Fruit fly (Drosophila melanogaster) whole organism, embryonic: Measurements from ENCODE around the gene Syx5.

Source experiments
- Ada2b ChIP-seq: fragments of 200-800 bp; sonication (Bioruptor generic); IDR thresholded peaks from 2 replicates; pipeline ENCODE4 v1.3.6; 2022; ENCODE audit warnings: missing biosample characterization, missing genetic modification characterization
- CG12155 ChIP-seq: fragments of 200-800 bp; sonication (Bioruptor generic); optimal IDR thresholded peaks from 3 replicates; lab custom pipeline; 2016; ENCODE audit warnings: missing biosample characterization, missing genetic modification characterization
- CG12391 ChIP-seq: fragments of 200-800 bp; sonication (Bioruptor generic); optimal IDR thresholded peaks from 3 replicates; lab custom pipeline; 2018; ENCODE audit warnings: missing biosample characterization, mild to moderate bottlenecking, missing genetic modification characterization, moderate library complexity
- CG14965 ChIP-seq: fragments of 200-800 bp; sonication (Bioruptor generic); optimal IDR thresholded peaks from 2 replicates; lab custom pipeline; 2016; ENCODE audit warnings: missing biosample characterization, missing genetic modification characterization, borderline replicate concordance
- CG15073 ChIP-seq: fragments of 200-800 bp; sonication (Bioruptor generic); optimal IDR thresholded peaks from 2 replicates; lab custom pipeline; 2016; ENCODE audit warnings: missing biosample characterization, missing genetic modification characterization
- CG1529 ChIP-seq: fragments of 200-800 bp; sonication (Bioruptor generic); optimal IDR thresholded peaks from 3 replicates; lab custom pipeline; 2018; ENCODE audit warnings: missing biosample characterization, missing genetic modification characterization
- CG15479 ChIP-seq: fragments of 200-800 bp; sonication (Bioruptor generic); optimal IDR thresholded peaks from 3 replicates; lab custom pipeline; 2019; ENCODE audit warnings: missing biosample characterization, mild to moderate bottlenecking, missing genetic modification characterization, moderate library complexity
- CG15696 ChIP-seq: fragments of 200-800 bp; sonication (Bioruptor generic); optimal IDR thresholded peaks from 2 replicates; lab custom pipeline; 2019; ENCODE audit warnings: missing biosample characterization, mild to moderate bottlenecking, missing genetic modification characterization, moderate library complexity
- CG16779 ChIP-seq: fragments of 200-800 bp; sonication (Bioruptor generic); IDR thresholded peaks from 2 replicates; pipeline ENCODE4 v1.3.6; 2022; ENCODE audit warnings: missing biosample characterization, missing genetic modification characterization
- CG18011 ChIP-seq: fragments of 200-800 bp; sonication (Bioruptor generic); optimal IDR thresholded peaks from 2 replicates; lab custom pipeline; 2017; ENCODE audit warnings: missing biosample characterization, missing genetic modification characterization, mild to moderate bottlenecking, moderate library complexity, missing genotype
- CG1832 ChIP-seq: fragments of 200-800 bp; sonication (Bioruptor generic); optimal IDR thresholded peaks from 2 replicates; lab custom pipeline; 2017; ENCODE audit warnings: missing biosample characterization, mild to moderate bottlenecking, missing genetic modification characterization, inconsistent platforms
- CG2199 ChIP-seq: fragments of 200-800 bp; sonication (Bioruptor generic); IDR thresholded peaks from 3 replicates; pipeline ENCODE4 v1.3.6; 2022; ENCODE audit warnings: missing biosample characterization, missing genetic modification characterization
- CG3065 ChIP-seq: fragments of 200-800 bp; sonication (Bioruptor generic); optimal IDR thresholded peaks from 2 replicates; lab custom pipeline; 2016; ENCODE audit warnings: missing biosample characterization, missing genetic modification characterization
- CG33213 ChIP-seq: fragments of 200-800 bp; sonication (Bioruptor generic); optimal IDR thresholded peaks from 3 replicates; lab custom pipeline; 2016; ENCODE audit warnings: missing biosample characterization, missing genetic modification characterization
- CG5953 ChIP-seq: fragments of 200-800 bp; sonication (Bioruptor generic); IDR thresholded peaks from 2 replicates; pipeline ENCODE4 v1.3.6; 2022; ENCODE audit warnings: missing biosample characterization, missing genetic modification characterization
- CG6175 ChIP-seq: fragments of 200-800 bp; sonication (Bioruptor generic); IDR thresholded peaks from 3 replicates; pipeline ENCODE4 v1.3.6; 2022; ENCODE audit warnings: missing biosample characterization, missing genetic modification characterization
- CG6654 ChIP-seq: fragments of 200-800 bp; sonication (Bioruptor generic); optimal IDR thresholded peaks from 2 replicates; lab custom pipeline; 2017; ENCODE audit warnings: missing biosample characterization, mild to moderate bottlenecking, missing genetic modification characterization
- CG6813 ChIP-seq: fragments of 200-800 bp; sonication (Bioruptor generic); optimal IDR thresholded peaks from 2 replicates; lab custom pipeline; 2017; ENCODE audit warnings: missing biosample characterization, missing genetic modification characterization, mild to moderate bottlenecking, moderate library complexity, missing genetic modification reagents
- CG8924 ChIP-seq: fragments of 200-800 bp; optimal IDR thresholded peaks from 3 replicates; lab custom pipeline; 2019; ENCODE audit warnings: missing biosample characterization, mild to moderate bottlenecking, missing genetic modification characterization, moderate library complexity
- CG9797 ChIP-seq: fragments of 200-800 bp; sonication (Bioruptor generic); optimal IDR thresholded peaks from 3 replicates; lab custom pipeline; 2018; ENCODE audit warnings: missing biosample characterization, mild to moderate bottlenecking, missing genetic modification characterization
- CTCF ChIP-seq: fragments of 200-800 bp; sonication (Bioruptor generic); optimal IDR thresholded peaks from 2 replicates; lab custom pipeline; 2017; ENCODE audit warnings: missing biosample characterization, mild to moderate bottlenecking, missing genetic modification characterization, moderate library complexity
- D ChIP-seq, 2 experiments: fragments of 200-800 bp in 1 of 2; fragments of >200 bp in 1 of 2; sonication (Bioruptor generic) in 1 of 2; optimal IDR thresholded peaks; 2 replicates in 1 of 2; 3 replicates in 1 of 2; lab custom pipeline; 2017; ENCODE audit warnings: mild to moderate bottlenecking in 1 of 2, missing biosample characterization in 1 of 2, missing genetic modification characterization in 1 of 2, missing genetic modification reagents in 1 of 2
- Deaf1 ChIP-seq: fragments of 200-800 bp; optimal IDR thresholded peaks from 3 replicates; lab custom pipeline; 2019; ENCODE audit warnings: missing biosample characterization, mild to moderate bottlenecking, missing genetic modification characterization, moderate library complexity
- Hr51 ChIP-seq, 2 experiments: fragments of 200-800 bp; sonication (Bioruptor generic); optimal IDR thresholded peaks; 2 replicates in 1 of 2; 3 replicates in 1 of 2; lab custom pipeline; 2016 to 2018; ENCODE audit warnings: missing biosample characterization in 2 of 2, missing genetic modification characterization in 2 of 2, mild to moderate bottlenecking in 1 of 2, moderate library complexity in 1 of 2
- Lim3 ChIP-seq: fragments of 200-800 bp; sonication (Bioruptor generic); IDR thresholded peaks from 2 replicates; pipeline ENCODE4 v1.3.6; 2022; ENCODE audit warnings: missing biosample characterization, missing genetic modification characterization
- MBD-R2 ChIP-seq: fragments of 200-800 bp; sonication (Bioruptor generic); IDR thresholded peaks from 2 replicates; pipeline ENCODE4 v1.3.6; 2022; ENCODE audit warnings: missing biosample characterization, missing genetic modification characterization
- bbx ChIP-seq: fragments of 200-800 bp; sonication (Bioruptor generic); IDR thresholded peaks from 2 replicates; pipeline ENCODE4 v1.3.6; 2022; ENCODE audit warnings: missing biosample characterization, missing genetic modification characterization; ENCODE audit not compliant: partially characterized antibody
- bowl ChIP-seq: fragments of 200-800 bp; sonication (Bioruptor generic); IDR thresholded peaks from 2 replicates; pipeline ENCODE4 v1.3.6; 2022; ENCODE audit warnings: missing biosample characterization, missing genetic modification characterization
- bsh ChIP-seq, 2 experiments: fragments of 200-800 bp; sonication (Bioruptor generic); optimal IDR thresholded peaks; 2 replicates each; lab custom pipeline; 2017 to 2018; ENCODE audit warnings: mild to moderate bottlenecking in 2 of 2, missing biosample characterization in 2 of 2, missing genetic modification characterization in 2 of 2, moderate library complexity in 1 of 2
- crol ChIP-seq: fragments of 200-800 bp; sonication (Bioruptor generic); IDR thresholded peaks from 2 replicates; pipeline ENCODE4 v1.3.6; 2022; ENCODE audit warnings: missing biosample characterization, missing genetic modification characterization
- ewg ChIP-seq: fragments of 200-800 bp; sonication (Bioruptor generic); optimal IDR thresholded peaks from 3 replicates; lab custom pipeline; 2017; ENCODE audit warnings: mild to moderate bottlenecking, missing biosample characterization, missing genetic modification reagents, missing genetic modification characterization
- gsb-n ChIP-seq: fragments of 200-800 bp; sonication (Bioruptor generic); optimal IDR thresholded peaks from 3 replicates; lab custom pipeline; 2018; ENCODE audit warnings: missing biosample characterization, mild to moderate bottlenecking, missing genetic modification characterization
- hb ChIP-seq: fragments of 200-800 bp; sonication (Bioruptor generic); IDR thresholded peaks from 3 replicates; pipeline ENCODE4 v1.3.6; 2022; ENCODE audit warnings: missing biosample characterization, missing genetic modification characterization; ENCODE audit not compliant: partially characterized antibody
- ind ChIP-seq: fragments of 200-800 bp; sonication (Bioruptor generic); optimal IDR thresholded peaks from 3 replicates; lab custom pipeline; 2016; ENCODE audit warnings: missing biosample characterization, missing genetic modification characterization
- kah ChIP-seq: fragments of 200-800 bp; sonication (Bioruptor generic); optimal IDR thresholded peaks from 2 replicates; lab custom pipeline; 2018; ENCODE audit warnings: missing biosample characterization, mild to moderate bottlenecking, missing genetic modification characterization
- knrl ChIP-seq: fragments of 200-800 bp; sonication (Bioruptor generic); IDR thresholded peaks from 3 replicates; pipeline ENCODE4 v1.3.6; 2022; ENCODE audit warnings: missing biosample characterization, missing genetic modification characterization; ENCODE audit not compliant: partially characterized antibody
- nerfin-1 ChIP-seq: fragments of 200-800 bp; sonication (Bioruptor generic); optimal IDR thresholded peaks from 3 replicates; lab custom pipeline; 2019; ENCODE audit warnings: missing biosample characterization, mild to moderate bottlenecking, missing genetic modification characterization, moderate library complexity
- otp ChIP-seq: fragments of 200-800 bp; sonication (Bioruptor generic); IDR thresholded peaks from 3 replicates; pipeline ENCODE4, ENCODE4 v1.3.6; 2022; ENCODE audit warnings: missing biosample characterization, missing genetic modification characterization
- pum ChIP-seq: fragments of 200-800 bp; sonication (Bioruptor generic); optimal IDR thresholded peaks from 2 replicates; lab custom pipeline; 2016; ENCODE audit warnings: missing biosample characterization, missing genetic modification characterization
- stwl ChIP-seq: fragments of 200-800 bp; sonication (Bioruptor generic); optimal IDR thresholded peaks from 3 replicates; lab custom pipeline; 2018; ENCODE audit warnings: missing biosample characterization, mild to moderate bottlenecking, missing genetic modification characterization, moderate library complexity
- sug ChIP-seq: fragments of 200-800 bp; optimal IDR thresholded peaks from 2 replicates; lab custom pipeline; 2019; ENCODE audit warnings: missing biosample characterization, mild to moderate bottlenecking, missing genetic modification characterization, moderate library complexity
- vfl ChIP-seq: fragments of 200-800 bp; sonication (Bioruptor generic); optimal IDR thresholded peaks from 2 replicates; lab custom pipeline; 2016; ENCODE audit warnings: missing biosample characterization, missing genetic modification characterization
- vnd ChIP-seq: fragments of 200-800 bp; sonication (Bioruptor generic); IDR thresholded peaks from 3 replicates; pipeline ENCODE4 v1.3.6; 2022; ENCODE audit warnings: missing biosample characterization, missing genetic modification characterization; ENCODE audit not compliant: partially characterized antibody
- z ChIP-seq: fragments of 200-800 bp; sonication (Bioruptor generic); IDR thresholded peaks from 3 replicates; pipeline ENCODE4 v1.3.6; 2022; ENCODE audit warnings: missing biosample characterization, missing genetic modification characterization
- zfh1 ChIP-seq: fragments of 200-800 bp; sonication (Bioruptor generic); IDR thresholded peaks from 3 replicates; pipeline ENCODE4 v1.3.6; 2022; ENCODE audit warnings: missing biosample characterization, missing genetic modification characterization

Gene Syx5

dm6 chr2L:16261576-16262217 lies 45.4 kb upstream of the Syx5 start, which contains the start of the genes twe and CG4935 (continued):
- peak; percentile 19 for TF ChIP-seq CG9797 (GFP tag; lab: Kevin White, UChicago)
- no peak for TF ChIP-seq ind (GFP tag; lab: Kevin White, UChicago)
- peak; percentile 27 for TF ChIP-seq CG8924 (tag; lab: Kevin White, UChicago)
- no peak for TF ChIP-seq Lim3
- no peak for TF ChIP-seq gsb-n
- no peak for TF ChIP-seq vnd
- TF ChIP-seq CTCF (GFP tag; lab: Kevin White, UChicago) = peak; percentile 37
- no peak for TF ChIP-seq kah
- TF ChIP-seq bowl = no peak
- TF ChIP-seq CG12155 = no peak
- TF ChIP-seq pum (GFP tag; lab: Kevin White, UChicago) = no peak
- no peak for TF ChIP-seq CG3065 (GFP tag; lab: Kevin White, UChicago)
- TF ChIP-seq vfl = no peak
- TF ChIP-seq z (GFP tag; lab: Robert Waterston, UW) = no peak
- TF ChIP-seq CG6813 (GFP tag; lab: Kevin White, UChicago) = no peak
- TF ChIP-seq bbx (GFP tag; lab: Robert Waterston, UW) = no peak
- peak; percentile 18 for TF ChIP-seq CG12391 (tag; lab: Kevin White, UChicago)
- TF ChIP-seq Ada2b (GFP tag; lab: Robert Waterston, UW) = no peak
- TF ChIP-seq Deaf1 (tag; lab: Kevin White, UChicago) = no peak
- no peak for TF ChIP-seq nerfin-1
- no peak for TF ChIP-seq CG33213 (GFP tag; lab: Kevin White, UChicago)
- TF ChIP-seq CG6654 = no peak
- TF ChIP-seq hb (GFP tag; lab: Robert Waterston, UW) = no peak
- no peak for TF ChIP-seq CG15696 (tag; lab: Kevin White, UChicago)
- no peak for TF ChIP-seq otp
- TF ChIP-seq CG6175 (GFP tag; lab: Robert Waterston, UW) = no peak
- no peak for TF ChIP-seq Hr51 (GFP tag; optimal IDR thresholded peaks at IDR 0.05; lab: Kevin White, UChicago)
- no peak for TF ChIP-seq CG14965 (GFP tag; lab: Kevin White, UChicago)
- peak; percentile 22 for TF ChIP-seq ewg

- TF ChIP-seq CG5953 (GFP tag; lab: Robert Waterston, UW) (0 out of 2 replicates have a peak, but pooled peaks have one; percentile 36), MBD-R2 (GFP tag; lab: Robert Waterston, UW) (no peak), ewg (peak; percentile 19), crol (GFP tag; lab: Robert Waterston, UW) (peak; percentile 57; the same call in 1 of the 2 replicates), D (optimal IDR thresholded peaks at IDR 0.05; lab: Kevin White, UChicago) (peak; percentile 4), D (GFP tag; optimal IDR thresholded peaks at IDR 0.05; lab: Kevin White, UChicago) (no peak), CG18011 (GFP tag; lab: Kevin White, UChicago) (peak; percentile 94), stwl (peak; percentile 36), bsh (GFP tag; optimal IDR thresholded peaks at IDR 0.05; lab: Kevin White, UChicago) (no peak), CG15073 (GFP tag; lab: Kevin White, UChicago) (peak; percentile 86), CG1832 (GFP tag; lab: Kevin White, UChicago) (peak; percentile 15), knrl (peak; percentile 14; the same call in 1 of the 3 replicates), CG2199 (GFP tag; lab: Robert Waterston, UW) (0 out of 3 replicates have a peak, but pooled peaks have one; percentile 72), CG15479 (GFP tag; lab: Kevin White, UChicago) (peak; percentile 11), sug (tag; lab: Kevin White, UChicago) (no peak), zfh1 (GFP tag; lab: Robert Waterston, UW) (no peak), CG1529 (GFP tag; lab: Kevin White, UChicago) (no peak), CG16779 (GFP tag; lab: Robert Waterston, UW) (peak; percentile 32; the same call in 1 of the 2 replicates)
Observed at dm6 chr2L:16263723-16264122, 43.4 kb upstream of the Syx5 start.
